Fruit fly (Drosophila melanogaster): ENCODE results near the gene Oat.

Gene Oat

dm6 chr3L:19636821-19637460, 12.7 kb downstream of the Oat start (continued):
- TF ChIP-seq CG12104 (GFP tag; optimal IDR thresholded peaks at IDR 0.05) (peak; percentile 6), repo (GFP tag; optimal IDR thresholded peaks at IDR 0.05) (no peak), CG7556 (GFP tag; optimal IDR thresholded peaks at IDR 0.05) (peak; percentile 77), tup (GFP tag; optimal IDR thresholded peaks at IDR 0.05) (no peak), CG17829 (tag; optimal IDR thresholded peaks at IDR 0.05) (peak; percentile 85), Ada2b (GFP tag; IDR thresholded peaks at IDR 0.05) (no peak), Sry-δ (GFP tag; optimal IDR thresholded peaks at IDR 0.05) (no peak), abd-A (tag; optimal IDR thresholded peaks at IDR 0.05) (no peak), pita (GFP tag; optimal IDR thresholded peaks at IDR 0.05) (no peak), CG12299 (tag; optimal IDR thresholded peaks at IDR 0.05) (no peak), Eip74EF (GFP tag; optimal IDR thresholded peaks at IDR 0.05) (peak in 1 of 2 experiments; percentile 30), Ets65A (GFP tag) (no peak), CG32532 (GFP tag; IDR thresholded peaks at IDR 0.05) (no peak), Side (GFP tag; optimal IDR thresholded peaks at IDR 0.05) (no peak), Dref (GFP tag; IDR thresholded peaks at IDR 0.05) (no peak), Mes4 (GFP tag; optimal IDR thresholded peaks at IDR 0.05) (no peak), Dfd (GFP tag; optimal IDR thresholded peaks at IDR 0.05) (no peak), Nf-YC (tag; optimal IDR thresholded peaks at IDR 0.05) (no peak), CG6854 (GFP tag; optimal IDR thresholded peaks at IDR 0.05) (no peak), aop (GFP tag; IDR thresholded peaks at IDR 0.05) (no peak), E2f1 (GFP tag; IDR thresholded peaks at IDR 0.05) (no peak), HLHmδ (GFP tag; optimal IDR thresholded peaks at IDR 0.05) (no peak), usp (GFP tag; optimal IDR thresholded peaks at IDR 0.05) (no peak), MESR4 (GFP tag; optimal IDR thresholded peaks at IDR 0.05) (no peak), CG8388 (GFP tag; optimal IDR thresholded peaks at IDR 0.05) (peak; percentile 51), sd (tag; optimal IDR thresholded peaks at IDR 0.05) (no peak), Dad (GFP tag; optimal IDR thresholded peaks at IDR 0.05) (no peak), Spps (tag; optimal IDR thresholded peaks at IDR 0.05) (peak; percentile 79), CG1024 (GFP tag; IDR thresholded peaks at IDR 0.05) (no peak), klu (GFP tag; IDR thresholded peaks at IDR 0.05) (no peak), CG7839 (tag; optimal IDR thresholded peaks at IDR 0.05) (peak; percentile 62), sob (GFP tag; IDR thresholded peaks at IDR 0.05) (no peak), sisA (GFP tag; IDR thresholded peaks at IDR 0.05) (no peak), toy (GFP tag; IDR thresholded peaks at IDR 0.05) (no peak), Ptx1 (GFP tag; IDR thresholded peaks at IDR 0.05) (no peak), CG6175 (GFP tag; IDR thresholded peaks at IDR 0.05) (no peak), pnt (GFP tag; optimal IDR thresholded peaks at IDR 0.05) (no peak), CHES-1-like (GFP tag; optimal IDR thresholded peaks at IDR 0.05) (no peak), CG4404 (GFP tag; IDR thresholded peaks at IDR 0.05) (peak; percentile 85), exex (tag; optimal IDR thresholded peaks at IDR 0.05) (no peak), trh (GFP tag; optimal IDR thresholded peaks at IDR 0.05) (no peak), CG11247 (GFP tag; IDR thresholded peaks at IDR 0.05) (no peak), CG12071 (GFP tag; optimal IDR thresholded peaks at IDR 0.05) (no peak), Gsc (GFP tag; IDR thresholded peaks at IDR 0.05) (no peak), Dp (GFP tag; optimal IDR thresholded peaks at IDR 0.05) (no peak), CG7786 (GFP tag; optimal IDR thresholded peaks at IDR 0.05) (no peak), CG17186 (GFP tag; optimal IDR thresholded peaks at IDR 0.05) (no peak), fu2 (GFP tag; optimal IDR thresholded peaks at IDR 0.05) (no peak), chif (GFP tag; optimal IDR thresholded peaks at IDR 0.05) (peak in 1 of 2 experiments; percentile 60), CG17912 (GFP tag; optimal IDR thresholded peaks at IDR 0.05) (no peak), grn (GFP tag; optimal IDR thresholded peaks at IDR 0.05) (peak; percentile 35), stc (GFP tag; IDR thresholded peaks at IDR 0.05) (no peak)

Measured in whole organism, embryonic.